Worm (Caenorhabditis elegans): ENCODE data around the gene daf-22.

- TF ChIP-seq sox-4 (tag; optimal IDR thresholded peaks at IDR 0.05) (no peak), aha-1 (tag; optimal IDR thresholded peaks at IDR 0.05) (no peak), nhr-85 (tag) (no peak), lir-3 (tag; optimal IDR thresholded peaks at IDR 0.05; ENCODE audit: poor library complexity) (no peak), lin-13 (GFP tag; optimal IDR thresholded peaks at IDR 0.05) (no peak), dpl-1 (GFP tag; optimal IDR thresholded peaks at IDR 0.05) (no peak)
Measured at ce11 chrII:12465557-12465956, 40.1 kb upstream of the daf-22 start, which contains the start of gene sre-37.

All from whole organism, L1 larva.